Worm (Caenorhabditis elegans) whole organism, young adult: Measurements from ENCODE around the gene srsy-2.

ENCODE experiments used
- F37B4.10 ChIP-seq: fragments of 200-800 bp; sonication (Bioruptor generic); IDR thresholded peaks from 2 replicates; pipeline ENCODE4 v1.3.6; 2022; ENCODE audit warnings: missing genetic modification characterization, missing compliant biosample characterization
- F52B5.7 ChIP-seq: sonication (generic microtip); optimal IDR thresholded peaks from 2 replicates; lab custom pipeline; 2016; ENCODE audit warnings: mild to moderate bottlenecking, missing genetic modification characterization, missing compliant biosample characterization
- Y53F4B.3 ChIP-seq: fragments of 200-800 bp; sonication (Bioruptor generic); IDR thresholded peaks from 2 replicates; pipeline ENCODE4 v1.3.6; 2022; ENCODE audit warnings: missing genetic modification reagents, missing genetic modification characterization, missing compliant biosample characterization
- ceh-100 ChIP-seq: fragments of 200-800 bp; sonication (Bioruptor generic); IDR thresholded peaks from 2 replicates; pipeline ENCODE4 v1.3.6; 2022; ENCODE audit warnings: missing genetic modification reagents, missing genetic modification characterization, missing compliant biosample characterization
- ceh-27 ChIP-seq: fragments of 200-800 bp; sonication (Bioruptor generic); optimal IDR thresholded peaks from 2 replicates; lab custom pipeline; 2018; ENCODE audit warnings: mild to moderate bottlenecking, missing genetic modification characterization, moderate library complexity, missing compliant biosample characterization
- him-1 ChIP-seq: sonication (generic microtip); optimal IDR thresholded peaks from 2 replicates; lab custom pipeline; 2016; ENCODE audit warnings: missing genotype, missing genetic modification reagents, missing genetic modification characterization, missing compliant biosample characterization
- hsf-1 ChIP-seq: fragments of 200-800 bp; sonication (Bioruptor generic); IDR thresholded peaks from 2 replicates; pipeline ENCODE4 v1.3.6; 2022; ENCODE audit warnings: missing genetic modification reagents, missing genetic modification characterization, missing compliant biosample characterization
- madf-8 ChIP-seq: fragments of 200-800 bp; sonication (Bioruptor generic); conservative IDR thresholded peaks from 2 replicates; pipeline ENCODE4 v1.3.6; 2022; ENCODE audit warnings: missing genetic modification reagents, missing genetic modification characterization, missing compliant biosample characterization
- nfya-1 ChIP-seq: sonication (generic microtip); optimal IDR thresholded peaks from 2 replicates; lab custom pipeline; 2017; ENCODE audit warnings: antibody characterized with exemption, missing compliant biosample characterization, missing genetic modification characterization, borderline replicate concordance; ENCODE audit not compliant: insufficient read depth
- nhr-27 ChIP-seq: fragments of 200-800 bp; sonication (Bioruptor generic); optimal IDR thresholded peaks from 2 replicates; lab custom pipeline; 2018; ENCODE audit warnings: mild to moderate bottlenecking, missing genetic modification characterization, moderate library complexity, missing compliant biosample characterization
- sdz-38 ChIP-seq: sonication (generic microtip); optimal IDR thresholded peaks from 2 replicates; lab custom pipeline; 2016; ENCODE audit warnings: missing genotype, missing genetic modification characterization, missing compliant biosample characterization
- snpc-4 ChIP-seq, 5 experiments: fragments of 150-350 bp in 1 of 5; sonication (generic microtip) in 4 of 5; optimal IDR thresholded peaks; 2 replicates each; lab custom pipeline; 2014 to 2018; ENCODE audit warnings: missing genetic modification characterization in 5 of 5, missing biosample characterization in 3 of 5, antibody characterized with exemption in 2 of 5, mild to moderate bottlenecking in 2 of 5, missing compliant biosample characterization in 2 of 5, missing genotype in 2 of 5, moderate library complexity in 2 of 5, missing genetic modification reagents in 1 of 5
- ztf-6 ChIP-seq: fragments of 200-800 bp; sonication (Bioruptor generic); IDR thresholded peaks from 2 replicates; pipeline ENCODE4 v1.3.6; 2022; ENCODE audit warnings: missing genetic modification reagents, missing genetic modification characterization, missing compliant biosample characterization

DNA sequence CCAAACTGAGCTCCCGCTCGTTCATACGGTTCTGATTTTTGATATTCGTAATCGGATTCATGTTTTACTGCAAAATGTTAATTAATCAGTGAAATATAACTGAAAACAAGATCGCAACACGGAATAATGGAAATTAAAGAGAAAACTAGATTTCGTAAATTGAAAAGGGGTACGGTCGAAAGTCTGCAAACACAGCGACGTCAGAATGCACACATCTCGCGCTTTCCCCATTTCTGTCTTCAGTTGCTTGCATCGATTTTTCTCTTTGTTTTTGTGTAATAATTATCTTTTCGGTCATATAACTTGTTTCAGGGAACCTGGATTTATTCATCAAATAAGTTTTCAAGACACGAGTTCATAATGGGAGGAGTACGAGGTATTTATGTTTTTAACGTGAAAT lies 30.0 kb downstream of the srsy-2 start, which contains the start of the genes rbmx-2 and C30B5.2:
- no peak for TF ChIP-seq him-1 (tag; lab: Kevin White, UChicago)
- TF ChIP-seq madf-8 (GFP tag; lab: Robert Waterston, UW): no peak
- no peak for TF ChIP-seq nfya-1 (tag; lab: Kevin White, UChicago)
- no peak for TF ChIP-seq snpc-4 (GFP tag; optimal IDR thresholded peaks at IDR 0.05; lab: Kevin White, UChicago)
- TF ChIP-seq snpc-4 (tag; optimal IDR thresholded peaks at IDR 0.05; lab: Kevin White, UChicago): no peak
- no peak for TF ChIP-seq sdz-38
- TF ChIP-seq nhr-27 (tag; lab: Kevin White, UChicago): no peak
- TF ChIP-seq ceh-100 (GFP tag; lab: Robert Waterston, UW): no peak
- no peak for TF ChIP-seq hsf-1 (GFP tag; lab: Robert Waterston, UW)
- TF ChIP-seq ztf-6 (GFP tag; lab: Robert Waterston, UW): no peak
- no peak for TF ChIP-seq F37B4.10 (GFP tag; lab: Robert Waterston, UW)
- TF ChIP-seq F52B5.7: no peak
- TF ChIP-seq ceh-27 (GFP tag; lab: Kevin White, UChicago): no peak
- TF ChIP-seq Y53F4B.3: no peak
